Worm (Caenorhabditis elegans) whole organism, late embryonic: ENCODE measurements around the gene msd-2.

Source experiments
- C08G9.2 ChIP-seq: sonication (generic microtip); optimal IDR thresholded peaks from 2 replicates; lab custom pipeline; 2016; ENCODE audit warnings: mild to moderate bottlenecking, missing genetic modification characterization, moderate library complexity, missing compliant biosample characterization
- K02D7.2 ChIP-seq: sonication (generic microtip); optimal IDR thresholded peaks from 2 replicates; lab custom pipeline; 2017; ENCODE audit warnings: mild to moderate bottlenecking, missing genetic modification characterization, missing compliant biosample characterization
- T23F11.4 ChIP-seq: fragments of 200-800 bp; sonication (Bioruptor generic); optimal IDR thresholded peaks from 2 replicates; lab custom pipeline; 2018; ENCODE audit warnings: mild to moderate bottlenecking, missing genetic modification characterization, missing compliant biosample characterization
- ahr-1 ChIP-seq: sonication (generic microtip); optimal IDR thresholded peaks from 2 replicates; lab custom pipeline; 2016; ENCODE audit warnings: missing genetic modification characterization, missing compliant biosample characterization
- ceh-22 ChIP-seq: sonication (generic microtip); optimal IDR thresholded peaks from 2 replicates; lab custom pipeline; 2017; ENCODE audit warnings: missing biosample characterization, missing genetic modification characterization
- ceh-30 ChIP-seq: fragments of 150-350 bp; optimal IDR thresholded peaks from 2 replicates; lab custom pipeline; 2014; ENCODE audit warnings: missing biosample characterization, missing genetic modification characterization
- ceh-31 ChIP-seq: sonication (generic microtip); optimal IDR thresholded peaks from 2 replicates; lab custom pipeline; 2016; ENCODE audit warnings: missing genetic modification characterization, missing compliant biosample characterization
- ceh-34 ChIP-seq: sonication (generic microtip); optimal IDR thresholded peaks from 2 replicates; lab custom pipeline; 2016; ENCODE audit warnings: mild to moderate bottlenecking, missing genetic modification characterization, missing compliant biosample characterization
- ceh-45 ChIP-seq: fragments of 200-800 bp; sonication (Bioruptor generic); IDR thresholded peaks from 2 replicates; pipeline ENCODE4 v1.3.6; 2022; ENCODE audit warnings: missing genetic modification reagents, missing genetic modification characterization, missing compliant biosample characterization
- ceh-9 ChIP-seq: sonication (generic microtip); optimal IDR thresholded peaks from 2 replicates; lab custom pipeline; 2016; ENCODE audit warnings: mild to moderate bottlenecking, missing genetic modification characterization, inconsistent platforms, missing compliant biosample characterization
- che-1 ChIP-seq: sonication (generic microtip); optimal IDR thresholded peaks from 2 replicates; lab custom pipeline; 2016; ENCODE audit warnings: mild to moderate bottlenecking, missing genetic modification characterization, missing compliant biosample characterization
- dmd-4 ChIP-seq: sonication (generic microtip); optimal IDR thresholded peaks from 2 replicates; lab custom pipeline; 2016; ENCODE audit warnings: borderline replicate concordance, missing genetic modification characterization, missing compliant biosample characterization
- elt-2 ChIP-seq: sonication (generic microtip); optimal IDR thresholded peaks from 2 replicates; lab custom pipeline; 2016; ENCODE audit warnings: missing genetic modification reagents, missing genetic modification characterization, missing compliant biosample characterization
- elt-4 ChIP-seq: sonication (generic microtip); optimal IDR thresholded peaks from 2 replicates; lab custom pipeline; 2016; ENCODE audit warnings: missing genetic modification characterization, missing compliant biosample characterization
- ets-4 ChIP-seq: sonication (generic microtip); optimal IDR thresholded peaks from 2 replicates; lab custom pipeline; 2016; ENCODE audit warnings: missing genetic modification characterization, missing compliant biosample characterization
- eyg-1 ChIP-seq: sonication (generic microtip); optimal IDR thresholded peaks from 2 replicates; lab custom pipeline; 2016; ENCODE audit warnings: missing genotype, missing genetic modification characterization, missing compliant biosample characterization
- fax-1 ChIP-seq: sonication (generic microtip); optimal IDR thresholded peaks from 2 replicates; lab custom pipeline; 2016; ENCODE audit warnings: missing genotype, missing genetic modification characterization, missing compliant biosample characterization
- gmeb-2 ChIP-seq: sonication (generic microtip); optimal IDR thresholded peaks from 2 replicates; lab custom pipeline; 2016; ENCODE audit warnings: missing genetic modification characterization, inconsistent platforms, missing compliant biosample characterization
- hlh-6 ChIP-seq: sonication (generic microtip); optimal IDR thresholded peaks from 2 replicates; lab custom pipeline; 2016; ENCODE audit warnings: missing genotype, missing genetic modification characterization, missing compliant biosample characterization
- hlh-8 ChIP-seq: sonication (generic microtip); optimal IDR thresholded peaks from 2 replicates; lab custom pipeline; 2016; ENCODE audit warnings: missing genotype, missing genetic modification characterization, missing compliant biosample characterization
- lin-11 ChIP-seq: fragments of 200-800 bp; sonication (Bioruptor generic); optimal IDR thresholded peaks from 2 replicates; lab custom pipeline; 2018; ENCODE audit warnings: mild to moderate bottlenecking, missing genetic modification characterization, missing compliant biosample characterization
- nfya-1 ChIP-seq: sonication (generic microtip); optimal IDR thresholded peaks from 2 replicates; lab custom pipeline; 2017; ENCODE audit warnings: missing genetic modification characterization, mild to moderate bottlenecking, missing compliant biosample characterization, antibody characterized with exemption, moderate library complexity
- odd-2 ChIP-seq: sonication (generic microtip); optimal IDR thresholded peaks from 2 replicates; lab custom pipeline; 2017; ENCODE audit warnings: antibody characterized with exemption, mild to moderate bottlenecking, missing genetic modification characterization, missing compliant biosample characterization
- pha-2 ChIP-seq: sonication (generic microtip); optimal IDR thresholded peaks from 2 replicates; lab custom pipeline; 2017; ENCODE audit warnings: mild to moderate bottlenecking, missing genetic modification characterization, missing compliant biosample characterization
- pha-4 ChIP-seq: fragments of 150-350 bp; optimal IDR thresholded peaks from 2 replicates; lab custom pipeline; 2018; ENCODE audit warnings: missing biosample characterization, missing genetic modification reagents, missing genetic modification characterization
- pqm-1 ChIP-seq: sonication (generic microtip); optimal IDR thresholded peaks from 2 replicates; lab custom pipeline; 2016; ENCODE audit warnings: missing genetic modification characterization, missing compliant biosample characterization
- rnt-1 ChIP-seq: sonication (generic microtip); optimal IDR thresholded peaks from 2 replicates; lab custom pipeline; 2016; ENCODE audit warnings: missing genetic modification characterization, missing compliant biosample characterization
- sox-2 ChIP-seq: fragments of 200-800 bp; sonication (Bioruptor generic); IDR thresholded peaks from 2 replicates; pipeline ENCODE4 v1.3.6; 2022; ENCODE audit warnings: missing genetic modification reagents, missing genetic modification characterization, missing compliant biosample characterization
- sox-4 ChIP-seq: sonication (generic microtip); optimal IDR thresholded peaks from 2 replicates; lab custom pipeline; 2017; ENCODE audit warnings: mild to moderate bottlenecking, missing genetic modification characterization, inconsistent platforms, missing compliant biosample characterization
- ttx-3 ChIP-seq: sonication (generic microtip); optimal IDR thresholded peaks from 2 replicates; lab custom pipeline; 2016; ENCODE audit warnings: missing genetic modification reagents, missing genetic modification characterization, missing compliant biosample characterization
- unc-3 ChIP-seq, 2 experiments: fragments of 200-800 bp in 1 of 2; sonication (Bioruptor generic) in 1 of 2; sonication (generic microtip) in 1 of 2; conservative IDR thresholded peaks in 1 of 2; optimal IDR thresholded peaks in 1 of 2; 2 replicates each; pipeline versions ENCODE4 v1.3.6 to Lab custom; 2016 to 2022; ENCODE audit warnings: missing compliant biosample characterization in 2 of 2, missing genetic modification characterization in 2 of 2, missing genetic modification reagents in 1 of 2
- ztf-16 ChIP-seq: sonication (generic microtip); optimal IDR thresholded peaks from 2 replicates; lab custom pipeline; 2017; ENCODE audit warnings: missing genetic modification characterization, missing compliant biosample characterization

msd-2 gene

DNA sequence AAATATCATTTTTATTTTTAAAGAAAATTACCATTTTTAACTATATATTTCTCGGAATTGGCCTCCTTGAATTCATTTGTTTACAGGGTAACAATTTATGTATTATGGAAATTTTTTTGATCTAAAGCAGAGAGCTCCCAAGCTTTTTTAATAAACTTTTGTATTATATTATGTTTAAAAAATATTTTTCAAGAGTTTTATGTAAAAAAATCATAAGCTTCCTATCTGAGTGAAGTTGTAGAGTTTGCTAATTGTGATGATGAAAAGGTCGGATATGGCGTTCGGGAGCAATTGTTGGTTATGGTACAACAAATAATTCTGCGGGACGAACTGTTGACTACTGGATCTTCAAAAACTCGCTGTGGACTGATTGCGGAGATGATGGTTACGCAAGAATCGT is 7.6 kb upstream of the msd-2 start, which contains the start of gene F44D12.19:
TSS of gene F44D12.19 (plus strand) at position 301 of the 400 bp plus-strand sequence.
- TF ChIP-seq ceh-34 (tag; lab: Kevin White, UChicago): no peak

DNA sequence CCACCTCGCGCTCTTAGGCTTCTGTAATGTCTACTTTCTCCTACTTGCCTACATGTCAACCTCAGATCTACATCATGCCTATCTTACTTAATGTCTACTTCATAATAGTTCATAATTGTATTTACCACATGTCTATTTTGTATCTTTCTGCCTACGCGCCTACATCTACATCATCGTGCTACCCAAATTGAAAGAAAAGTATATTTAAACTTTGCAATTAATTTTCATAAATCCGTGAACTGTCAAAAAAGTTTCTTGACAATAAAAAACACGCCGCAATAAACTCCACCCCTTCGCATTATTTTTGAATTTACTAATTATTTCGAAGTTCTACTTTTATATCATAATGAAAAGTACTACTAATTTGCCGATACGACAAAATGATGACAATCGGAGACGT is 5.9 kb upstream of the msd-2 start, which contains the start of gene F44D12.8:
TSS of gene F44D12.8 (plus strand) at position 301 of the 400 bp plus-strand sequence.
- TF ChIP-seq ceh-9: no peak
- no peak for TF ChIP-seq unc-3 (GFP tag; conservative IDR thresholded peaks at IDR 0.05; lab: Robert Waterston, UW)
- no peak for TF ChIP-seq unc-3 (tag; optimal IDR thresholded peaks at IDR 0.05; lab: Kevin White, UChicago)
- TF ChIP-seq dmd-4 (tag; lab: Kevin White, UChicago): no peak
- no peak for TF ChIP-seq ceh-30 (tag; lab: Kevin White, UChicago)
- no peak for TF ChIP-seq T23F11.4

DNA sequence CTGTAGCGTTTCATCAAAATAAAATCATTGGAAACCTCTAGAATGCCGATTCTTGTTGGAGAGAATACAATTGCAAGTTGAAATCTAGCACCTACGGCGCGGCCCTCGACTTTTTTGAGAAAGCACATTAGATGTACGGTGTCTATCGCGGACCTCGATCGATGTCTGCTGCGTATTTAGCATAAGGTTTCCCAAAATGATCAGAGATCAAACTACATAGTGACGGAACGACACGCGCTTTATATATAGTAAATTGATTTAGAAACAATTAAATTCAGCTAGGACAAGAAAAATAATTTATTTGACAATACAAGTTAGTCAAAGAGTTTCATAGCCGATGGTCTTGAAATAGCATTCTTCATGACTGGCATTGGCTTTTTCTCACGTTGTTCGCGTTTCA is 2.8 kb upstream of the msd-2 start:
- TF ChIP-seq ceh-22 (no peak), fax-1 (tag; lab: Kevin White, UChicago) (no peak), ceh-45 (no peak), dmd-4 (tag; lab: Kevin White, UChicago) (no peak), gmeb-2 (tag; lab: Kevin White, UChicago) (no peak)

DNA sequence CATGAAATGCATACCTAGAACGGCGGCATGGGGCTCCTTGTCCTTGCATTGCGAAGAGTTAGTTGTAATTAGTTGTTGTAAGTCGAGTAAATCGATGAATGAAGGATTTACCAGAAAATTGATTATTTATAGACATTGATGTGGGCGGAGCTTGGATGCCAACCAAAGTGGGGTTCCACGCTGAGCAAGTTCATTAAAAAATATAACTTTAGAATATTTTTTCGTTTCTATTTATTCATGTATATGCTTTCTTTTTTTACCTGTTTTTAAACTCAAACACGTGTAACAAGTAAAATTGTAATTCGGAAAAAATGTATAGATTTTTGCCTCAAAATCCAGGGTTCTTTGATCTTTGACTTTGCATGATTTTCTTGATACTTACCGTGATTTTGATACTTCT is 1.3 kb upstream of the msd-2 start, which contains the start of gene gipc-2:
TSS of gene gipc-2 (minus strand) at position 101 of the 400 bp plus-strand sequence.
- TF ChIP-seq pha-2 (no peak), pha-4 (tag; lab: Kevin White, UChicago) (no peak)

DNA sequence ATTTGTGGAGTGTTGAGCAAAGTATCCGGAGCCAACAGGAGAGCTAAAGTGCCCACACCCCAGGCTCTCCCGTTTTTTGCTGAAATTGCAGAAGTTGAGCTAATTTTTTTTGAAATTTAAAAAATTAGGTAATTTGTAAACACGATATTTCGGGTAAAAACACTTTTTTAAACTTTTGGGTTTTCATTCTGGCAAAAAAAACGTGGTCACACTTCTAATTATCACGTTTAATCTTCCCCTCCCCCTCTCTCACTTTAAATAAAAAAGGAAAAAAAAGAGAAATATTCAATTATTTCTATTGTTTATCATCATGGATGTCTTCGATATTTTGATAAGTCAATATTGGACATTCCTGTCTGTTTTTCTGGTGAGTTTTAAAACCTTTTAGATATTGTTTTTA is 4.2 kb downstream of the msd-2 start, which contains the start of gene F44D12.6:
TSS of gene F44D12.6 (plus strand) at position 301 of the 400 bp plus-strand sequence.
- no peak for TF ChIP-seq ceh-30 (tag; lab: Kevin White, UChicago)
- no peak for TF ChIP-seq ceh-31 (tag; lab: Kevin White, UChicago)
- no peak for TF ChIP-seq sox-4
- TF ChIP-seq ahr-1 (tag; lab: Kevin White, UChicago): no peak
- TF ChIP-seq hlh-6 (tag; lab: Kevin White, UChicago): no peak
- no peak for TF ChIP-seq K02D7.2 (tag; lab: Kevin White, UChicago)
- no peak for TF ChIP-seq rnt-1 (tag; lab: Kevin White, UChicago)
- TF ChIP-seq lin-11 (tag; lab: Kevin White, UChicago): no peak
- no peak for TF ChIP-seq ttx-3 (tag; lab: Kevin White, UChicago)
- TF ChIP-seq odd-2: no peak
- TF ChIP-seq elt-2 (tag; lab: Kevin White, UChicago): no peak
- TF ChIP-seq unc-3 (GFP tag; conservative IDR thresholded peaks at IDR 0.05; lab: Robert Waterston, UW): no peak
- no peak for TF ChIP-seq unc-3 (tag; optimal IDR thresholded peaks at IDR 0.05; lab: Kevin White, UChicago)
- TF ChIP-seq, all 69 proteins: peak for 0

- no peak for TF ChIP-seq ceh-22
- TF ChIP-seq che-1 (tag; lab: Kevin White, UChicago): no peak
- TF ChIP-seq sox-2 (GFP tag; lab: Robert Waterston, UW): no peak
- no peak for TF ChIP-seq elt-4 (tag; lab: Kevin White, UChicago)
- no peak for TF ChIP-seq pqm-1 (tag; lab: Kevin White, UChicago)
- TF ChIP-seq ets-4: no peak
- no peak for TF ChIP-seq C08G9.2 (tag; lab: Kevin White, UChicago)
- no peak for TF ChIP-seq ztf-16 (tag; lab: Kevin White, UChicago)
- TF ChIP-seq nfya-1 (tag; lab: Kevin White, UChicago): no peak
- no peak for TF ChIP-seq eyg-1 (tag; lab: Kevin White, UChicago)
- no peak for TF ChIP-seq hlh-8 (tag; lab: Kevin White, UChicago)
- TF ChIP-seq, all 69 proteins: peak for 0
These were observed 8.1 kb downstream of the msd-2 start, which contains the start of gene F44D12.10 for ce11 chrIV:10036966-10037365. TSS of gene F44D12.10 (minus strand) at chrIV:10037066.
